Worm (Caenorhabditis elegans) whole organism, L1 larva: ENCODE data around the gene lon-1.
A peak's percentile ranks its signal among the peaks of the same experiment; 100 is the strongest.

ENCODE experiments used
- C16A3.4 ChIP-seq: fragments of 150-350 bp; optimal IDR thresholded peaks from 2 replicates; lab custom pipeline; 2014; ENCODE audit warnings: missing biosample characterization, missing genetic modification characterization
- C34B4.2 ChIP-seq: sonication (generic microtip); optimal IDR thresholded peaks from 2 replicates; lab custom pipeline; 2017; ENCODE audit warnings: mild to moderate bottlenecking, missing genetic modification characterization, missing compliant biosample characterization
- F16B12.6 ChIP-seq: fragments of 150-350 bp; optimal IDR thresholded peaks from 2 replicates; lab custom pipeline; 2014; ENCODE audit warnings: missing biosample characterization, missing genetic modification characterization
- aha-1 ChIP-seq: fragments of 150-350 bp; optimal IDR thresholded peaks from 2 replicates; lab custom pipeline; 2014; ENCODE audit warnings: missing biosample characterization, missing genetic modification characterization
- alr-1 ChIP-seq: fragments of 200-800 bp; sonication (Bioruptor generic); optimal IDR thresholded peaks from 2 replicates; lab custom pipeline; 2018; ENCODE audit warnings: borderline replicate concordance, mild to moderate bottlenecking, missing genetic modification characterization, missing compliant biosample characterization
- aly-2 ChIP-seq: fragments of 150-350 bp; optimal IDR thresholded peaks from 2 replicates; lab custom pipeline; 2014; ENCODE audit warnings: missing biosample characterization, missing genetic modification characterization
- ama-1 ChIP-seq: fragments of 150-350 bp; optimal IDR thresholded peaks from 2 replicates; lab custom pipeline; 2014
- blmp-1 ChIP-seq: fragments of 150-350 bp; optimal IDR thresholded peaks from 2 replicates; lab custom pipeline; 2014; ENCODE audit warnings: missing biosample characterization, missing genetic modification characterization
- ceh-8 ChIP-seq: fragments of 200-800 bp; sonication (Bioruptor generic); optimal IDR thresholded peaks from 2 replicates; lab custom pipeline; 2018; ENCODE audit warnings: mild to moderate bottlenecking, missing genetic modification characterization, moderate library complexity, missing compliant biosample characterization
- ceh-82 ChIP-seq, 3 experiments: fragments of 150-350 bp in 1 of 3; sonication (generic microtip) in 2 of 3; optimal IDR thresholded peaks; 2 replicates each; lab custom pipeline; 2014 to 2017; ENCODE audit warnings: missing biosample characterization in 3 of 3, missing genetic modification characterization in 3 of 3
- ceh-88 ChIP-seq: fragments of 200-800 bp; sonication (Bioruptor generic); IDR thresholded peaks from 2 replicates; pipeline ENCODE4 v1.3.6; 2022; ENCODE audit warnings: missing genetic modification characterization, missing compliant biosample characterization
- ceh-90 ChIP-seq: sonication (generic microtip); optimal IDR thresholded peaks from 2 replicates; lab custom pipeline; 2016; ENCODE audit warnings: missing genetic modification characterization, missing compliant biosample characterization
- ces-1 ChIP-seq: fragments of 150-350 bp; optimal IDR thresholded peaks from 2 replicates; lab custom pipeline; 2014; ENCODE audit warnings: missing biosample characterization, missing genetic modification reagents, missing genetic modification characterization
- dpl-1 ChIP-seq, 3 experiments: fragments of 150-350 bp in 2 of 3; sonication (generic microtip) in 1 of 3; optimal IDR thresholded peaks; 2 replicates each; lab custom pipeline; 2014 to 2017; ENCODE audit warnings: missing biosample characterization in 3 of 3, missing genetic modification characterization in 3 of 3, missing genetic modification reagents in 3 of 3
- efl-1 ChIP-seq, 4 experiments: fragments of 150-350 bp; optimal IDR thresholded peaks in 3 of 4; peaks in 1 of 4; 1 replicate in 1 of 4; 2 replicates in 3 of 4; lab custom pipeline; 2014; ENCODE audit warnings: missing biosample characterization in 2 of 4, missing genetic modification characterization in 2 of 4, missing genetic modification reagents in 2 of 4
- egl-13 ChIP-seq: sonication (generic microtip); optimal IDR thresholded peaks from 2 replicates; lab custom pipeline; 2016; ENCODE audit warnings: missing genotype, missing genetic modification reagents, missing genetic modification characterization, missing compliant biosample characterization
- elt-2 ChIP-seq: sonication (generic microtip); optimal IDR thresholded peaks from 2 replicates; lab custom pipeline; 2016; ENCODE audit warnings: missing genetic modification characterization, mild to moderate bottlenecking, inconsistent platforms, missing compliant biosample characterization, missing genetic modification reagents
- elt-3 ChIP-seq, 6 experiments: fragments of 150-350 bp in 1 of 6; sonication (generic microtip); optimal IDR thresholded peaks; 2 replicates each; lab custom pipeline; 2017 to 2018; ENCODE audit warnings: missing biosample characterization in 6 of 6, missing genetic modification characterization in 6 of 6, inconsistent platforms in 1 of 6
- ets-5 ChIP-seq: fragments of 200-800 bp; sonication (Bioruptor generic); IDR thresholded peaks from 2 replicates; pipeline ENCODE4 v1.3.6; 2022; ENCODE audit warnings: missing genetic modification characterization, missing compliant biosample characterization
- fkh-4 ChIP-seq: sonication (generic microtip); optimal IDR thresholded peaks from 2 replicates; lab custom pipeline; 2016; ENCODE audit warnings: missing compliant biosample characterization, missing genetic modification characterization, borderline replicate concordance
- fkh-8 ChIP-seq: sonication (generic microtip); optimal IDR thresholded peaks from 2 replicates; lab custom pipeline; 2016; ENCODE audit warnings: mild to moderate bottlenecking, missing genetic modification characterization, missing compliant biosample characterization
- grh-1 ChIP-seq: fragments of 200-800 bp; sonication (Bioruptor generic); IDR thresholded peaks from 2 replicates; pipeline ENCODE4 v1.3.6; 2022; ENCODE audit warnings: missing genetic modification reagents, missing genetic modification characterization, missing compliant biosample characterization
- hlh-17 ChIP-seq: fragments of 200-800 bp; sonication (Bioruptor generic); optimal IDR thresholded peaks from 2 replicates; lab custom pipeline; 2018; ENCODE audit warnings: missing genetic modification characterization, mild to moderate bottlenecking, missing compliant biosample characterization, moderate library complexity, borderline replicate concordance
- hpl-2 ChIP-seq: fragments of 150-350 bp; optimal IDR thresholded peaks from 2 replicates; lab custom pipeline; 2014; ENCODE audit warnings: missing biosample characterization, missing genetic modification reagents, missing genetic modification characterization
- irx-1 ChIP-seq: sonication (generic microtip); optimal IDR thresholded peaks from 2 replicates; lab custom pipeline; 2016; ENCODE audit warnings: missing genetic modification characterization, missing compliant biosample characterization
- isw-1 ChIP-seq: fragments of 200-800 bp; sonication (Bioruptor generic); IDR thresholded peaks from 2 replicates; pipeline ENCODE4 v1.3.6; 2022; ENCODE audit warnings: missing genetic modification characterization, missing compliant biosample characterization
- lin-13 ChIP-seq: fragments of 150-350 bp; optimal IDR thresholded peaks from 2 replicates; lab custom pipeline; 2014; ENCODE audit warnings: missing biosample characterization, missing genetic modification reagents, missing genetic modification characterization
- lin-14 ChIP-seq: fragments of 200-800 bp; sonication (Bioruptor generic); optimal IDR thresholded peaks from 2 replicates; lab custom pipeline; 2018; ENCODE audit warnings: mild to moderate bottlenecking, missing genetic modification characterization, moderate library complexity, missing compliant biosample characterization
- lin-35 ChIP-seq, 2 experiments: fragments of 150-350 bp; optimal IDR thresholded peaks; 2 replicates each; lab custom pipeline; 2014; ENCODE audit warnings: missing biosample characterization in 2 of 2, missing genetic modification characterization in 2 of 2, missing genetic modification reagents in 2 of 2
- lir-3 ChIP-seq: sonication (generic microtip); optimal IDR thresholded peaks from 2 replicates; lab custom pipeline; 2016; ENCODE audit warnings: mild to moderate bottlenecking, missing genetic modification characterization, moderate library complexity, missing compliant biosample characterization; ENCODE audit not compliant: poor library complexity
- lsy-2 ChIP-seq, 2 experiments: fragments of 150-350 bp; optimal IDR thresholded peaks; 2 replicates each; lab custom pipeline; 2014; ENCODE audit warnings: missing biosample characterization in 2 of 2, missing genetic modification characterization in 2 of 2
- mdl-1 ChIP-seq, 2 experiments: fragments of 150-350 bp; optimal IDR thresholded peaks; 2 replicates each; lab custom pipeline; 2014 to 2017; ENCODE audit warnings: missing biosample characterization in 2 of 2, missing genetic modification characterization in 2 of 2, inconsistent platforms in 1 of 2
- mef-2 ChIP-seq: fragments of 150-350 bp; optimal IDR thresholded peaks from 2 replicates; lab custom pipeline; 2014; ENCODE audit warnings: missing biosample characterization, missing genetic modification characterization
- nhr-12 ChIP-seq: sonication (generic microtip); optimal IDR thresholded peaks from 2 replicates; lab custom pipeline; 2017; ENCODE audit warnings: missing biosample characterization, missing genetic modification characterization
- nhr-237 ChIP-seq: fragments of 150-350 bp; optimal IDR thresholded peaks from 2 replicates; lab custom pipeline; 2014; ENCODE audit warnings: missing biosample characterization, missing genetic modification characterization
- nhr-28 ChIP-seq: fragments of 150-350 bp; optimal IDR thresholded peaks from 2 replicates; lab custom pipeline; 2014; ENCODE audit warnings: missing biosample characterization, missing genetic modification characterization
- nhr-47 ChIP-seq: sonication (generic microtip); optimal IDR thresholded peaks from 2 replicates; lab custom pipeline; 2016; ENCODE audit warnings: mild to moderate bottlenecking, missing genetic modification characterization, moderate library complexity, missing compliant biosample characterization
- nhr-76 ChIP-seq: sonication (generic microtip); optimal IDR thresholded peaks from 2 replicates; lab custom pipeline; 2017; ENCODE audit warnings: missing biosample characterization, missing genetic modification characterization
- nhr-85 ChIP-seq: sonication (generic microtip); peaks from one replicate; lab custom pipeline; 2016; ENCODE audit warnings: missing genetic modification characterization, inconsistent platforms, missing compliant biosample characterization
- pqm-1 ChIP-seq: sonication (generic microtip); optimal IDR thresholded peaks from 3 replicates; lab custom pipeline; 2017; ENCODE audit warnings: missing biosample characterization, missing genetic modification characterization
- skn-1 ChIP-seq: fragments of 150-350 bp; optimal IDR thresholded peaks from 2 replicates; lab custom pipeline; 2014; ENCODE audit warnings: missing biosample characterization, missing genetic modification characterization
- snpc-4 ChIP-seq: fragments of 150-350 bp; optimal IDR thresholded peaks from 2 replicates; lab custom pipeline; 2014; ENCODE audit warnings: missing biosample characterization, missing genetic modification characterization
- sptf-1 ChIP-seq: fragments of 150-350 bp; optimal IDR thresholded peaks from 2 replicates; lab custom pipeline; 2014; ENCODE audit warnings: missing biosample characterization, missing genetic modification characterization
- swsn-7 ChIP-seq: sonication (generic microtip); optimal IDR thresholded peaks from 2 replicates; lab custom pipeline; 2016; ENCODE audit warnings: missing genetic modification characterization, missing compliant biosample characterization
- unc-130 ChIP-seq: fragments of 150-350 bp; optimal IDR thresholded peaks from 2 replicates; lab custom pipeline; 2017; ENCODE audit warnings: missing biosample characterization, missing genetic modification characterization, inconsistent platforms
- unc-30 ChIP-seq: sonication (generic microtip); optimal IDR thresholded peaks from 2 replicates; lab custom pipeline; 2017; ENCODE audit warnings: missing biosample characterization, missing genetic modification characterization
- vab-15 ChIP-seq: sonication (generic microtip); optimal IDR thresholded peaks from 2 replicates; lab custom pipeline; 2017; ENCODE audit warnings: missing genotype, mild to moderate bottlenecking, missing genetic modification characterization, missing compliant biosample characterization
- xbp-1 ChIP-seq: sonication (generic microtip); optimal IDR thresholded peaks from 2 replicates; lab custom pipeline; 2016; ENCODE audit warnings: missing genetic modification characterization, missing compliant biosample characterization
- zag-1 ChIP-seq: fragments of 150-350 bp; optimal IDR thresholded peaks from 2 replicates; lab custom pipeline; 2014; ENCODE audit warnings: missing biosample characterization, missing genetic modification characterization
- zip-4 ChIP-seq: fragments of 200-800 bp; sonication (Bioruptor generic); optimal IDR thresholded peaks from 2 replicates; lab custom pipeline; 2018; ENCODE audit warnings: mild to moderate bottlenecking, missing genetic modification characterization, moderate library complexity, missing compliant biosample characterization
- ztf-11 ChIP-seq, 2 experiments: sonication (generic microtip); optimal IDR thresholded peaks; 2 replicates each; lab custom pipeline; 2016 to 2017; ENCODE audit warnings: missing genetic modification characterization in 2 of 2, missing biosample characterization in 1 of 2, missing compliant biosample characterization in 1 of 2

Gene lon-1

ce11 chrIII:5495168-5495567 lies 20.9 kb downstream of the lon-1 start, which contains the start of gene R02F2.8 (continued):
- TF ChIP-seq hlh-17 (GFP tag; lab: Kevin White, UChicago): no peak

ce11 chrIII:5498973-5499372 lies 24.7 kb downstream of the lon-1 start, which contains the start of gene R02F2.9:
TSS of gene R02F2.9 (plus strand) at chrIII:5499190.
- TF ChIP-seq ets-5 (GFP tag; lab: Robert Waterston, UW) (no peak), ceh-8 (GFP tag; lab: Kevin White, UChicago) (no peak), isw-1 (GFP tag; lab: Robert Waterston, UW) (peak; percentile 54), ces-1 (GFP tag; lab: Kevin White, UChicago) (no peak), mdl-1 (tag; optimal IDR thresholded peaks at IDR 0.05; lab: Kevin White, UChicago) (no peak), nhr-28 (no peak), swsn-7 (peak; percentile 71), C16A3.4 (tag; lab: Kevin White, UChicago) (peak; percentile 42), zip-4 (GFP tag; lab: Kevin White, UChicago) (peak; percentile 7), aly-2 (tag; lab: Kevin White, UChicago) (peak; percentile 13), grh-1 (peak; percentile 53; the same call in 1 of the 2 replicates), irx-1 (tag; lab: Kevin White, UChicago) (peak; percentile 20), nhr-85 (tag; lab: Kevin White, UChicago) (peak; percentile 75), lin-13 (GFP tag; lab: Kevin White, UChicago) (peak; percentile 29), dpl-1 (GFP tag; optimal IDR thresholded peaks at IDR 0.05; lab: Kevin White, UChicago) (peak; percentile 91 to 95 (median 94)), unc-30 (tag; lab: Kevin White, UChicago) (no peak), alr-1 (tag; lab: Kevin White, UChicago) (no peak), ztf-11 (tag; optimal IDR thresholded peaks at IDR 0.05; lab: Kevin White, UChicago) (no peak), F16B12.6 (no peak), xbp-1 (tag; lab: Kevin White, UChicago) (peak; percentile 76), vab-15 (tag; lab: Kevin White, UChicago) (no peak), ama-1 (no peak), hlh-17 (GFP tag; lab: Kevin White, UChicago) (no peak), lsy-2 (tag; optimal IDR thresholded peaks at IDR 0.05; lab: Kevin White, UChicago) (peak; percentile 75 to 80), zag-1 (tag; lab: Kevin White, UChicago) (no peak), efl-1 (optimal IDR thresholded peaks at IDR 0.05; lab: Kevin White, UChicago) (peak; percentile 62 to 93), efl-1 (GFP tag; optimal IDR thresholded peaks at IDR 0.05 in 1 of 2; lab: Kevin White, UChicago) (peak; percentile 94 to 99), fkh-4 (no peak), mef-2 (tag; lab: Kevin White, UChicago) (no peak), skn-1 (tag; lab: Kevin White, UChicago) (peak; percentile 74), snpc-4 (tag; lab: Kevin White, UChicago) (peak; percentile 17), ceh-90 (tag; lab: Kevin White, UChicago) (peak; percentile 37), elt-3 (tag; optimal IDR thresholded peaks at IDR 0.05; lab: Kevin White, UChicago) (no peak), aha-1 (tag; lab: Kevin White, UChicago) (no peak), sptf-1 (tag; lab: Kevin White, UChicago) (no peak), C34B4.2 (no peak), nhr-12 (tag; lab: Kevin White, UChicago) (no peak), blmp-1 (tag; lab: Kevin White, UChicago) (peak; percentile 55), unc-130 (tag; lab: Kevin White, UChicago) (no peak), egl-13 (tag; lab: Kevin White, UChicago) (peak; percentile 21), lin-14 (GFP tag; lab: Kevin White, UChicago) (peak; percentile 58), elt-2 (tag; lab: Kevin White, UChicago) (no peak), nhr-76 (tag; lab: Kevin White, UChicago) (no peak), ceh-88 (GFP tag; lab: Robert Waterston, UW) (no peak), lin-35 (GFP tag; optimal IDR thresholded peaks at IDR 0.05; lab: Kevin White, UChicago) (peak; percentile 91 to 96), ceh-82 (tag; optimal IDR thresholded peaks at IDR 0.05; lab: Kevin White, UChicago) (peak in 2 of 3 experiments; percentile 44 to 57), lir-3 (peak; percentile 49), nhr-47 (tag; lab: Kevin White, UChicago) (peak; percentile 79), fkh-8 (tag; lab: Kevin White, UChicago) (peak; percentile 41), hpl-2 (no peak), nhr-237 (tag; lab: Kevin White, UChicago) (no peak), pqm-1 (tag; lab: Kevin White, UChicago) (no peak)
